Fruit fly (Drosophila melanogaster) whole organism, embryonic: ENCODE results near the gene CG43338.

Experiments
- B-H1 ChIP-seq: fragments of 200-800 bp; sonication (Bioruptor generic); IDR thresholded peaks from 3 replicates; pipeline ENCODE4 v1.3.6; 2022; ENCODE audit warnings: missing biosample characterization, missing genetic modification characterization
- Bdp1 ChIP-seq: fragments of 200-800 bp; sonication (Bioruptor generic); optimal IDR thresholded peaks from 3 replicates; lab custom pipeline; 2016; ENCODE audit warnings: missing biosample characterization, missing genetic modification characterization
- CG10209 ChIP-seq: fragments of 200-800 bp; sonication (Bioruptor generic); optimal IDR thresholded peaks from 3 replicates; lab custom pipeline; 2017; ENCODE audit warnings: missing biosample characterization, mild to moderate bottlenecking, missing genetic modification characterization, missing genetic modification reagents
- CG10431 ChIP-seq: fragments of 200-800 bp; sonication (Bioruptor generic); optimal IDR thresholded peaks from 3 replicates; lab custom pipeline; 2018; ENCODE audit warnings: missing biosample characterization, mild to moderate bottlenecking, missing genetic modification characterization
- CG11093 ChIP-seq: fragments of 200-800 bp; sonication (Bioruptor generic); IDR thresholded peaks from 3 replicates; pipeline ENCODE4 v1.3.6; 2022; ENCODE audit warnings: missing biosample characterization, missing genetic modification characterization
- CG11723 ChIP-seq: fragments of 200-800 bp; sonication (Bioruptor generic); optimal IDR thresholded peaks from 2 replicates; lab custom pipeline; 2017; ENCODE audit warnings: missing biosample characterization, mild to moderate bottlenecking, missing genetic modification characterization
- CG12299 ChIP-seq: fragments of 200-800 bp; sonication (Bioruptor generic); optimal IDR thresholded peaks from 2 replicates; lab custom pipeline; 2018; ENCODE audit warnings: missing biosample characterization, mild to moderate bottlenecking, missing genetic modification characterization
- CG14667 ChIP-seq: fragments of 200-800 bp; sonication (Bioruptor generic); IDR thresholded peaks from 2 replicates; pipeline ENCODE4 v1.3.6; 2022; ENCODE audit warnings: missing biosample characterization, missing genetic modification characterization
- CG14710 ChIP-seq: fragments of 200-800 bp; sonication (Bioruptor generic); optimal IDR thresholded peaks from 3 replicates; lab custom pipeline; 2019; ENCODE audit warnings: missing biosample characterization, mild to moderate bottlenecking, missing genetic modification characterization, moderate library complexity
- CG1603 ChIP-seq: fragments of 200-800 bp; sonication (Bioruptor generic); optimal IDR thresholded peaks from 2 replicates; lab custom pipeline; 2019; ENCODE audit warnings: missing biosample characterization, mild to moderate bottlenecking, missing genetic modification characterization, moderate library complexity
- CG16779 ChIP-seq: fragments of 200-800 bp; sonication (Bioruptor generic); IDR thresholded peaks from 2 replicates; pipeline ENCODE4 v1.3.6; 2022; ENCODE audit warnings: missing biosample characterization, missing genetic modification characterization
- CG6765 ChIP-seq: fragments of 200-800 bp; sonication (Bioruptor generic); optimal IDR thresholded peaks from 3 replicates; lab custom pipeline; 2017; ENCODE audit warnings: missing biosample characterization, mild to moderate bottlenecking, missing genetic modification characterization
- CG7271 ChIP-seq: fragments of 200-800 bp; sonication (Bioruptor generic); optimal IDR thresholded peaks from 2 replicates; lab custom pipeline; 2018; ENCODE audit warnings: missing biosample characterization, mild to moderate bottlenecking, missing genetic modification characterization, moderate library complexity
- CTCF ChIP-seq: fragments of 200-800 bp; sonication (Bioruptor generic); optimal IDR thresholded peaks from 2 replicates; lab custom pipeline; 2017; ENCODE audit warnings: missing biosample characterization, mild to moderate bottlenecking, missing genetic modification characterization, moderate library complexity
- Chrac-16 ChIP-seq: fragments of 200-800 bp; sonication (Bioruptor generic); optimal IDR thresholded peaks from 3 replicates; lab custom pipeline; 2016; ENCODE audit warnings: missing biosample characterization, missing genetic modification characterization
- Dbx ChIP-seq: fragments of 200-800 bp; sonication (Bioruptor generic); IDR thresholded peaks from 3 replicates; pipeline ENCODE4 v1.3.6; 2022; ENCODE audit warnings: missing biosample characterization, missing genetic modification characterization
- Doc3 ChIP-seq: fragments of 200-800 bp; sonication (Bioruptor generic); IDR thresholded peaks from 3 replicates; pipeline ENCODE4 v1.3.6; 2022; ENCODE audit warnings: missing biosample characterization, missing genetic modification characterization; ENCODE audit not compliant: partially characterized antibody
- E2f1 ChIP-seq: fragments of 200-800 bp; sonication (Bioruptor generic); IDR thresholded peaks from 2 replicates; pipeline ENCODE4 v1.3.6; 2022; ENCODE audit warnings: missing biosample characterization, missing genetic modification characterization
- Elba2 ChIP-seq: fragments of 200-800 bp; sonication (Bioruptor generic); optimal IDR thresholded peaks from 3 replicates; lab custom pipeline; 2016; ENCODE audit warnings: missing biosample characterization, missing genetic modification characterization
- GATAe ChIP-seq: fragments of 200-800 bp; sonication (Bioruptor generic); conservative IDR thresholded peaks from 2 replicates; pipeline ENCODE4 v1.3.6; 2022; ENCODE audit warnings: missing biosample characterization, missing genetic modification characterization
- Gsc ChIP-seq: fragments of 200-800 bp; sonication (Bioruptor generic); IDR thresholded peaks from 2 replicates; pipeline ENCODE4 v1.3.6; 2022; ENCODE audit warnings: missing biosample characterization, missing genetic modification characterization
- Hey ChIP-seq: fragments of 200-800 bp; sonication (Bioruptor generic); optimal IDR thresholded peaks from 3 replicates; lab custom pipeline; 2018; ENCODE audit warnings: missing biosample characterization, mild to moderate bottlenecking, missing genetic modification characterization
- Hr3 ChIP-seq: fragments of 200-800 bp; sonication (Bioruptor generic); optimal IDR thresholded peaks from 3 replicates; lab custom pipeline; 2016; ENCODE audit warnings: missing biosample characterization, missing genetic modification characterization
- Jarid2 ChIP-seq: fragments of 200-800 bp; sonication (Bioruptor generic); optimal IDR thresholded peaks from 3 replicates; lab custom pipeline; 2017; ENCODE audit warnings: mild to moderate bottlenecking, missing biosample characterization, missing genetic modification reagents, missing genetic modification characterization
- Lhr ChIP-seq: fragments of 200-800 bp; sonication (Bioruptor generic); optimal IDR thresholded peaks from 3 replicates; lab custom pipeline; 2017; ENCODE audit warnings: mild to moderate bottlenecking, missing biosample characterization, missing genetic modification reagents, missing genetic modification characterization
- Mrtf ChIP-seq: fragments of 200-800 bp; sonication (Bioruptor generic); IDR thresholded peaks from 3 replicates; pipeline ENCODE4 v1.3.6; 2022; ENCODE audit warnings: missing biosample characterization, missing genetic modification characterization
- PHDP ChIP-seq: fragments of 200-800 bp; sonication (Bioruptor generic); optimal IDR thresholded peaks from 3 replicates; lab custom pipeline; 2018; ENCODE audit warnings: missing biosample characterization, mild to moderate bottlenecking, missing genetic modification characterization, moderate library complexity
- Poxn ChIP-seq: fragments of 200-800 bp; sonication (Bioruptor generic); IDR thresholded peaks from 2 replicates; pipeline ENCODE4 v1.3.6; 2022; ENCODE audit warnings: missing biosample characterization, missing genetic modification characterization
- Spps ChIP-seq: fragments of 200-800 bp; sonication (Bioruptor generic); optimal IDR thresholded peaks from 2 replicates; lab custom pipeline; 2018; ENCODE audit warnings: missing biosample characterization, mild to moderate bottlenecking, missing genetic modification characterization
- Tbp ChIP-seq: fragments of >200 bp; optimal IDR thresholded peaks from 2 replicates; lab custom pipeline; 2018; ENCODE audit warnings: missing biosample characterization, missing genetic modification characterization
- Usf ChIP-seq: fragments of 200-800 bp; sonication (Bioruptor generic); optimal IDR thresholded peaks from 2 replicates; lab custom pipeline; 2017; ENCODE audit warnings: missing genotype, missing biosample characterization, missing genetic modification characterization
- YL-1 ChIP-seq: fragments of 200-800 bp; sonication (Bioruptor generic); optimal IDR thresholded peaks from 3 replicates; lab custom pipeline; 2017; ENCODE audit warnings: missing biosample characterization, mild to moderate bottlenecking, missing genetic modification characterization
- al ChIP-seq: fragments of 200-800 bp; sonication (Bioruptor generic); IDR thresholded peaks from 2 replicates; pipeline ENCODE4 v1.3.6; 2022; ENCODE audit warnings: missing biosample characterization, missing genetic modification characterization
- ara ChIP-seq: fragments of 200-800 bp; sonication (Bioruptor generic); IDR thresholded peaks from 2 replicates; pipeline ENCODE4 v1.3.6; 2022; ENCODE audit warnings: missing biosample characterization, missing genetic modification characterization
- bab2 ChIP-seq: fragments of 200-800 bp; sonication (Bioruptor generic); optimal IDR thresholded peaks from 2 replicates; lab custom pipeline; 2016; ENCODE audit warnings: missing biosample characterization, missing genetic modification characterization
- ci ChIP-seq: fragments of 200-800 bp; sonication (Bioruptor generic); IDR thresholded peaks from 3 replicates; pipeline ENCODE4 v1.3.6; 2022; ENCODE audit warnings: missing biosample characterization, missing genetic modification characterization
- crp ChIP-seq, 2 experiments: fragments of 200-800 bp; sonication (Bioruptor generic); optimal IDR thresholded peaks; 2 replicates in 1 of 2; 3 replicates in 1 of 2; lab custom pipeline; 2017; ENCODE audit warnings: missing biosample characterization in 2 of 2, missing genetic modification characterization in 2 of 2, mild to moderate bottlenecking in 1 of 2, moderate library complexity in 1 of 2
- dati ChIP-seq: fragments of 200-800 bp; sonication (Bioruptor generic); IDR thresholded peaks from 2 replicates; pipeline ENCODE4 v1.3.6; 2022; ENCODE audit warnings: missing biosample characterization, missing genetic modification characterization
- h ChIP-seq: fragments of >200 bp; optimal IDR thresholded peaks from 2 replicates; lab custom pipeline; 2017
- jumu ChIP-seq: fragments of 200-800 bp; sonication (Bioruptor generic); optimal IDR thresholded peaks from 3 replicates; lab custom pipeline; 2016; ENCODE audit warnings: missing biosample characterization, missing genetic modification characterization
- pb ChIP-seq: fragments of 200-800 bp; sonication (Bioruptor generic); optimal IDR thresholded peaks from 3 replicates; lab custom pipeline; 2016; ENCODE audit warnings: missing biosample characterization, missing genetic modification characterization
- pnt ChIP-seq: fragments of 200-800 bp; sonication (Bioruptor generic); optimal IDR thresholded peaks from 3 replicates; lab custom pipeline; 2016; ENCODE audit warnings: missing biosample characterization, missing genetic modification characterization
- pum ChIP-seq: fragments of 200-800 bp; sonication (Bioruptor generic); optimal IDR thresholded peaks from 2 replicates; lab custom pipeline; 2016; ENCODE audit warnings: missing biosample characterization, missing genetic modification characterization
- schlank ChIP-seq: fragments of 200-800 bp; sonication (Bioruptor generic); optimal IDR thresholded peaks from 2 replicates; lab custom pipeline; 2018; ENCODE audit warnings: missing biosample characterization, mild to moderate bottlenecking, missing genetic modification characterization
- scrt ChIP-seq: fragments of 200-800 bp; sonication (Bioruptor generic); optimal IDR thresholded peaks from 2 replicates; lab custom pipeline; 2018; ENCODE audit warnings: missing biosample characterization, mild to moderate bottlenecking, missing genetic modification characterization, moderate library complexity
- sd ChIP-seq: fragments of 200-800 bp; sonication (Bioruptor generic); optimal IDR thresholded peaks from 3 replicates; lab custom pipeline; 2018; ENCODE audit warnings: missing biosample characterization, mild to moderate bottlenecking, missing genetic modification characterization, moderate library complexity
- slp2 ChIP-seq: fragments of 200-800 bp; sonication (Bioruptor generic); optimal IDR thresholded peaks from 2 replicates; lab custom pipeline; 2016; ENCODE audit warnings: missing biosample characterization, missing genetic modification characterization
- tap ChIP-seq: fragments of 200-800 bp; optimal IDR thresholded peaks from 3 replicates; lab custom pipeline; 2019; ENCODE audit warnings: missing biosample characterization, mild to moderate bottlenecking, missing genetic modification characterization, moderate library complexity
- tin ChIP-seq: fragments of 200-800 bp; sonication (Bioruptor generic); optimal IDR thresholded peaks from 3 replicates; lab custom pipeline; 2016; ENCODE audit warnings: missing biosample characterization, missing genetic modification characterization
- zen2 ChIP-seq: fragments of 200-800 bp; sonication (Bioruptor generic); IDR thresholded peaks from 3 replicates; pipeline ENCODE4 v1.3.6; 2022; ENCODE audit warnings: missing biosample characterization, missing genetic modification characterization; ENCODE audit not compliant: partially characterized antibody

Gene CG43338

DNA sequence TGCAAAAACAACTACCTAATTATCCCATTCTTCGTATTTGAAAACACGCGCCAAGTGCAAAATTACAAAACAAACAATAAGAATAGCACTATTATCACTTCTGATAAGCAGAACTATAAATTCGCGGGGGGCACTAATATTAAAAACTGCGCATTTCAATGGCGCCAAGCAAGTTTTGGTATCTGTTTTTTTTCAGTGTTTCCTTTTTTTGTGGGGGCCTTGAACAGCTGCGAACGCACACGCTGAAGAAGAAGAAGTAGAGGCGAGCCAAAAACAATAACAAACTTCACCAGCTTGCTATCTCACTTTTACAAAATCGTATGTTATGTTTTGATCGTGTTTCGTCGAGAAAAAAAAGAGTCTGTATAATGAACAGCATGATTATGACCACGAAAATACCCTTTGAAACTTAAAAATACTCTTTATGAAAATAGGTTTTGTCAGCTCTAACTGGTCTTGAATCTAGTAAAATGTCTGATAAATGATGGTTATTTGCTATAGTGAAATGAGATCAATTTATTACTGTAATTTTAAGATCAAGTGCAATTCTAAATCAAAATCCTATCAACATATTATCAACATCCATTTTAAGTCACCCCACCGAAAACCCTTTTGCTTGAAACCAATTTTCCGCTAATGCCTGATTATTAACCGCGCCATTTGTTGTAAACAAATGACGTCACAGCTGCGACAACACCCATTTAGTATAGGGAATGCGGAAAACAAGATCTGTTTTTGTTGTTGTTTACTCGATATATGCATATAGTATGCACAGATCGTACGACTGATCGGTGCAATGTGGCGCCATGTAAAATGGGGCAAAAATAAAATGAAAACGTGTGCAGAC, 23.1 kb upstream of the CG43338 start (continued):
- TF ChIP-seq Hr3 (GFP tag; lab: Kevin White, UChicago) (no peak), Spps (tag; lab: Kevin White, UChicago) (no peak), slp2 (peak; percentile 36), E2f1 (GFP tag; lab: Robert Waterston, UW) (peak; percentile 55), bab2 (GFP tag; lab: Kevin White, UChicago) (peak; percentile 51), tap (tag; lab: Kevin White, UChicago) (no peak), ci (GFP tag; lab: Robert Waterston, UW) (peak; percentile 85), CG14667 (GFP tag; lab: Robert Waterston, UW) (0 out of 2 replicates have a peak, but pooled peaks have one; percentile 20), zen2 (GFP tag; lab: Robert Waterston, UW) (no peak), jumu (GFP tag; lab: Kevin White, UChicago) (peak; percentile 67), tin (GFP tag; lab: Kevin White, UChicago) (peak; percentile 47), YL-1 (peak; percentile 12), ara (peak; percentile 64), crp (GFP tag; optimal IDR thresholded peaks at IDR 0.05; lab: Kevin White, UChicago) (peak; percentile 43 to 79), Bdp1 (GFP tag; lab: Kevin White, UChicago) (no peak), CG16779 (GFP tag; lab: Robert Waterston, UW) (peak; percentile 70; the same call in 1 of the 2 replicates), PHDP (tag; lab: Kevin White, UChicago) (peak; percentile 50), al (GFP tag; lab: Robert Waterston, UW) (peak; percentile 52; the same call in 1 of the 2 replicates), Usf (GFP tag; lab: Kevin White, UChicago) (no peak), B-H1 (GFP tag; lab: Robert Waterston, UW) (peak; percentile 20), schlank (tag; lab: Kevin White, UChicago) (no peak), CG12299 (tag; lab: Kevin White, UChicago) (peak; percentile 31), Jarid2 (GFP tag; lab: Kevin White, UChicago) (no peak), Lhr (GFP tag; lab: Kevin White, UChicago) (no peak), CG11723 (peak; percentile 51), CG11093 (GFP tag; lab: Robert Waterston, UW) (0 out of 3 replicates have a peak, but pooled peaks have one; percentile 37), dati (GFP tag; lab: Robert Waterston, UW) (no peak), Mrtf (peak; percentile 55; the same call in 2 of the 3 replicates), sd (tag; lab: Kevin White, UChicago) (peak; percentile 80), Dbx (GFP tag; lab: Robert Waterston, UW) (peak; percentile 72; the same call in 2 of the 3 replicates), CG10431 (no peak), Poxn (no peak), CG1603 (tag; lab: Kevin White, UChicago) (peak; percentile 59), CG6765 (GFP tag; lab: Kevin White, UChicago) (no peak), pum (peak; percentile 27), Doc3 (GFP tag; lab: Robert Waterston, UW) (no peak), GATAe (no peak), h (no peak), Tbp (GFP tag; lab: Kevin White, UChicago) (no peak), CG7271 (no peak), CTCF (peak; percentile 32), Hey (tag; lab: Kevin White, UChicago) (no peak), scrt (peak; percentile 40), Chrac-16 (GFP tag; lab: Kevin White, UChicago) (peak; percentile 67), CG14710 (peak; percentile 49), pnt (GFP tag; lab: Kevin White, UChicago) (peak; percentile 38), Gsc (GFP tag; lab: Robert Waterston, UW) (0 out of 2 replicates have a peak, but pooled peaks have one; percentile 14), CG10209 (peak; percentile 63), pb (GFP tag; lab: Kevin White, UChicago) (peak; percentile 19), Elba2 (GFP tag; lab: Kevin White, UChicago) (peak; percentile 72)
